Fruit fly (Drosophila melanogaster): Measurements from ENCODE around the gene Tailor.
A peak's percentile ranks its signal among the peaks of the same experiment; 100 is the strongest.

Gene Tailor

dm6 chr3R:7060467-7060866 is 25.4 kb downstream of the Tailor start, which contains the start of gene djl:
Gene djl (plus strand): TSS chr3R:7060767.
- TF ChIP-seq CG8478 (optimal IDR thresholded peaks at IDR 0.05) = no peak
- no peak for TF ChIP-seq CTCF (optimal IDR thresholded peaks at IDR 0.05)

- TF ChIP-seq CTCF (optimal IDR thresholded peaks at IDR 0.05) = no peak
These were observed 26.9 kb downstream of the Tailor start, which contains the start of gene dj for dm6 chr3R:7059015-7059414. Gene dj (plus strand): TSS chr3R:7059315.

dm6 chr3R:7058017-7058416 is 27.9 kb downstream of the Tailor start:
- TF ChIP-seq CG8478 (optimal IDR thresholded peaks at IDR 0.05) (no peak), CTCF (optimal IDR thresholded peaks at IDR 0.05) (no peak)

- TF ChIP-seq CG8478 (optimal IDR thresholded peaks at IDR 0.05) = no peak
- no peak for TF ChIP-seq CTCF (optimal IDR thresholded peaks at IDR 0.05)
These were observed 31.6 kb downstream of the Tailor start, which contains the start of gene CG1979 for dm6 chr3R:7054286-7054685. Gene CG1979 (plus strand): TSS chr3R:7054586.

- no peak for TF ChIP-seq CG8478 (optimal IDR thresholded peaks at IDR 0.05)
These were observed 33.6 kb downstream of the Tailor start, which contains the start of gene Sodh1 for dm6 chr3R:7052242-7052641. Gene Sodh1 (plus strand): TSS chr3R:7052335.

dm6 chr3R:7044016-7044415 is 41.9 kb downstream of the Tailor start:
- TF ChIP-seq CTCF (optimal IDR thresholded peaks at IDR 0.05) = no peak
- no peak for TF ChIP-seq CG8478 (optimal IDR thresholded peaks at IDR 0.05)

- TF ChIP-seq CG8478 (optimal IDR thresholded peaks at IDR 0.05) (no peak), CTCF (optimal IDR thresholded peaks at IDR 0.05) (no peak)
These were observed 45.0 kb downstream of the Tailor start for dm6 chr3R:7040894-7041293.

dm6 chr3R:7037250-7037802 is 48.6 kb downstream of the Tailor start:
- peak in 1 of 2 experiments; percentile 21 for TF ChIP-seq CTCF (optimal IDR thresholded peaks at IDR 0.05)
- TF ChIP-seq CG8478 (optimal IDR thresholded peaks at IDR 0.05) = no peak

- no peak for TF ChIP-seq CG8478 (optimal IDR thresholded peaks at IDR 0.05)
- no peak for TF ChIP-seq CTCF (optimal IDR thresholded peaks at IDR 0.05)
These were observed 50.1 kb downstream of the Tailor start for dm6 chr3R:7035703-7036266.

- no peak for TF ChIP-seq CTCF (optimal IDR thresholded peaks at IDR 0.05)
- TF ChIP-seq CG8478 (optimal IDR thresholded peaks at IDR 0.05) = no peak
These were observed 51.4 kb downstream of the Tailor start for dm6 chr3R:7034440-7034839.

dm6 chr3R:7033707-7034106 is 52.2 kb downstream of the Tailor start:
- TF ChIP-seq CG8478 (optimal IDR thresholded peaks at IDR 0.05) (no peak), CTCF (optimal IDR thresholded peaks at IDR 0.05) (no peak)

Data from S2 (cell line).